Worm (Caenorhabditis elegans) whole organism, young adult: ENCODE measurements around the gene D1086.8.

ENCODE experiments used
- B0261.1 ChIP-seq: sonication (generic microtip); optimal IDR thresholded peaks from 2 replicates; lab custom pipeline; 2016; ENCODE audit warnings: mild to moderate bottlenecking, missing genetic modification characterization, moderate library complexity, missing compliant biosample characterization
- B0336.3 ChIP-seq: fragments of 200-800 bp; sonication (Bioruptor generic); IDR thresholded peaks from 2 replicates; pipeline ENCODE4 v1.3.6; 2022; ENCODE audit warnings: missing genetic modification characterization, missing compliant biosample characterization
- C17E4.6 ChIP-seq: fragments of 200-800 bp; sonication (Bioruptor generic); IDR thresholded peaks from 2 replicates; pipeline ENCODE4 v1.3.6; 2022; ENCODE audit warnings: missing genetic modification reagents, missing genetic modification characterization, missing compliant biosample characterization
- D2030.7 ChIP-seq: fragments of 200-800 bp; sonication (Bioruptor generic); IDR thresholded peaks from 2 replicates; pipeline ENCODE4 v1.3.6; 2022; ENCODE audit warnings: missing genetic modification reagents, missing genetic modification characterization, missing compliant biosample characterization
- F23B12.7 ChIP-seq: sonication (generic microtip); optimal IDR thresholded peaks from 2 replicates; lab custom pipeline; 2017; ENCODE audit warnings: missing genetic modification characterization, mild to moderate bottlenecking, missing compliant biosample characterization, antibody characterized with exemption, moderate library complexity; ENCODE audit not compliant: insufficient read depth
- F33H1.4 ChIP-seq: fragments of 200-800 bp; sonication (Bioruptor generic); IDR thresholded peaks from 2 replicates; pipeline ENCODE4 v1.3.6; 2022; ENCODE audit warnings: missing genetic modification reagents, missing genetic modification characterization, missing compliant biosample characterization
- F37B4.10 ChIP-seq: fragments of 200-800 bp; sonication (Bioruptor generic); IDR thresholded peaks from 2 replicates; pipeline ENCODE4 v1.3.6; 2022; ENCODE audit warnings: missing genetic modification characterization, missing compliant biosample characterization
- F49E8.2 ChIP-seq: sonication (generic microtip); optimal IDR thresholded peaks from 3 replicates; lab custom pipeline; 2017; ENCODE audit warnings: missing genetic modification characterization, mild to moderate bottlenecking, missing compliant biosample characterization, antibody characterized with exemption, moderate library complexity; ENCODE audit not compliant: insufficient read depth
- K12H6.12 ChIP-seq: fragments of 200-800 bp; sonication (Bioruptor generic); optimal IDR thresholded peaks from 2 replicates; lab custom pipeline; 2018; ENCODE audit warnings: mild to moderate bottlenecking, missing genetic modification characterization, missing compliant biosample characterization
- Y53F4B.3 ChIP-seq: fragments of 200-800 bp; sonication (Bioruptor generic); IDR thresholded peaks from 2 replicates; pipeline ENCODE4 v1.3.6; 2022; ENCODE audit warnings: missing genetic modification reagents, missing genetic modification characterization, missing compliant biosample characterization
- Y53G8AR.9 ChIP-seq: fragments of 200-800 bp; sonication (Bioruptor generic); conservative IDR thresholded peaks from 2 replicates; pipeline ENCODE4 v1.3.6; 2022; ENCODE audit warnings: missing genetic modification reagents, missing genetic modification characterization, missing compliant biosample characterization
- athp-1 ChIP-seq: sonication (generic microtip); optimal IDR thresholded peaks from 2 replicates; lab custom pipeline; 2017; ENCODE audit warnings: mild to moderate bottlenecking, missing genetic modification characterization, missing compliant biosample characterization
- attf-3 ChIP-seq: fragments of 200-800 bp; sonication (Bioruptor generic); conservative IDR thresholded peaks from 2 replicates; pipeline ENCODE4 v1.3.6; 2022; ENCODE audit warnings: missing genetic modification reagents, missing genetic modification characterization, missing compliant biosample characterization
- attf-6 ChIP-seq: fragments of 200-800 bp; sonication (Bioruptor generic); IDR thresholded peaks from 2 replicates; pipeline ENCODE4 v1.3.6; 2022; ENCODE audit warnings: missing genetic modification reagents, missing genetic modification characterization, missing compliant biosample characterization
- ccch-3 ChIP-seq: fragments of 200-800 bp; sonication (Bioruptor generic); optimal IDR thresholded peaks from 2 replicates; lab custom pipeline; 2018; ENCODE audit warnings: mild to moderate bottlenecking, missing genetic modification characterization, missing compliant biosample characterization
- ceh-100 ChIP-seq: fragments of 200-800 bp; sonication (Bioruptor generic); IDR thresholded peaks from 2 replicates; pipeline ENCODE4 v1.3.6; 2022; ENCODE audit warnings: missing genetic modification reagents, missing genetic modification characterization, missing compliant biosample characterization
- ceh-91 ChIP-seq: fragments of 200-800 bp; sonication (Bioruptor generic); IDR thresholded peaks from 2 replicates; pipeline ENCODE4 v1.3.6; 2022; ENCODE audit warnings: missing genetic modification reagents, missing genetic modification characterization, missing compliant biosample characterization
- dpff-1 ChIP-seq: sonication (generic microtip); optimal IDR thresholded peaks from 2 replicates; lab custom pipeline; 2017; ENCODE audit warnings: mild to moderate bottlenecking, missing genetic modification characterization, missing compliant biosample characterization
- efl-1 ChIP-seq: fragments of 150-350 bp; optimal IDR thresholded peaks from 2 replicates; lab custom pipeline; 2014; ENCODE audit warnings: missing biosample characterization, missing genetic modification reagents, missing genetic modification characterization
- egl-44 ChIP-seq: fragments of 200-800 bp; sonication (Bioruptor generic); IDR thresholded peaks from 2 replicates; pipeline ENCODE4 v1.3.6; 2022; ENCODE audit warnings: missing genetic modification reagents, missing genetic modification characterization, missing compliant biosample characterization
- egrh-3 ChIP-seq: fragments of 200-800 bp; sonication (Bioruptor generic); IDR thresholded peaks from 2 replicates; pipeline ENCODE4 v1.3.6; 2022; ENCODE audit warnings: missing genetic modification reagents, missing genetic modification characterization, missing compliant biosample characterization
- him-1 ChIP-seq: sonication (generic microtip); optimal IDR thresholded peaks from 2 replicates; lab custom pipeline; 2016; ENCODE audit warnings: missing genotype, missing genetic modification reagents, missing genetic modification characterization, missing compliant biosample characterization
- hmg-1.2 ChIP-seq: fragments of 200-800 bp; sonication (Bioruptor generic); IDR thresholded peaks from 2 replicates; pipeline ENCODE4 v1.3.6; 2022; ENCODE audit warnings: missing genetic modification reagents, missing genetic modification characterization, missing compliant biosample characterization
- lag-1 ChIP-seq: fragments of 200-800 bp; sonication (Bioruptor generic); IDR thresholded peaks from 2 replicates; pipeline ENCODE4 v1.3.6; 2022; ENCODE audit warnings: missing genetic modification reagents, missing genetic modification characterization, missing compliant biosample characterization
- lin-26 ChIP-seq: fragments of 200-800 bp; sonication (Bioruptor generic); IDR thresholded peaks from 2 replicates; pipeline ENCODE4 v1.3.6; 2022; ENCODE audit warnings: missing genetic modification reagents, missing genetic modification characterization, missing compliant biosample characterization
- lin-54 ChIP-seq: fragments of 200-800 bp; sonication (Bioruptor generic); optimal IDR thresholded peaks from 2 replicates; lab custom pipeline; 2018; ENCODE audit warnings: mild to moderate bottlenecking, missing genetic modification characterization, missing compliant biosample characterization
- lsl-1 ChIP-seq: fragments of 200-800 bp; sonication (Bioruptor generic); optimal IDR thresholded peaks from 2 replicates; lab custom pipeline; 2018; ENCODE audit warnings: mild to moderate bottlenecking, missing genetic modification characterization, moderate library complexity, missing compliant biosample characterization
- madf-6 ChIP-seq: fragments of 200-800 bp; sonication (Bioruptor generic); IDR thresholded peaks from 2 replicates; pipeline ENCODE4 v1.3.6; 2022; ENCODE audit warnings: missing genetic modification reagents, missing genetic modification characterization, missing compliant biosample characterization
- madf-8 ChIP-seq: fragments of 200-800 bp; sonication (Bioruptor generic); conservative IDR thresholded peaks from 2 replicates; pipeline ENCODE4 v1.3.6; 2022; ENCODE audit warnings: missing genetic modification reagents, missing genetic modification characterization, missing compliant biosample characterization
- mcd-1 ChIP-seq: fragments of 200-800 bp; sonication (Bioruptor generic); IDR thresholded peaks from 2 replicates; pipeline ENCODE4 v1.3.6; 2022; ENCODE audit warnings: missing genetic modification reagents, missing genetic modification characterization, missing compliant biosample characterization
- pbrm-1 ChIP-seq: fragments of 200-800 bp; sonication (Bioruptor generic); IDR thresholded peaks from 2 replicates; pipeline ENCODE4 v1.3.6; 2022; ENCODE audit warnings: missing genetic modification reagents, missing genetic modification characterization, missing compliant biosample characterization
- rcor-1 ChIP-seq: fragments of 200-800 bp; sonication (Bioruptor generic); IDR thresholded peaks from 2 replicates; pipeline ENCODE4 v1.3.6; 2022; ENCODE audit warnings: missing genetic modification reagents, missing genetic modification characterization, missing compliant biosample characterization
- rec-8 ChIP-seq, 2 experiments: sonication (generic microtip); optimal IDR thresholded peaks; 2 replicates each; lab custom pipeline; 2016; ENCODE audit warnings: mild to moderate bottlenecking in 2 of 2, missing genetic modification characterization in 2 of 2, missing genetic modification reagents in 2 of 2, missing genotype in 2 of 2, missing biosample characterization in 1 of 2, missing compliant biosample characterization in 1 of 2, moderate library complexity in 1 of 2
- repo-1 ChIP-seq: sonication (generic microtip); optimal IDR thresholded peaks from 2 replicates; lab custom pipeline; 2017; ENCODE audit warnings: mild to moderate bottlenecking, missing genetic modification characterization, missing compliant biosample characterization
- snpc-1.1 ChIP-seq: sonication (generic microtip); optimal IDR thresholded peaks from 2 replicates; lab custom pipeline; 2017; ENCODE audit warnings: missing genetic modification characterization, mild to moderate bottlenecking, missing compliant biosample characterization, antibody characterized with exemption, moderate library complexity, missing genotype, missing genetic modification reagents; ENCODE audit not compliant: insufficient read depth
- snpc-4 ChIP-seq, 5 experiments: fragments of 150-350 bp in 1 of 5; sonication (generic microtip) in 4 of 5; optimal IDR thresholded peaks; 2 replicates each; lab custom pipeline; 2014 to 2018; ENCODE audit warnings: missing genetic modification characterization in 5 of 5, missing biosample characterization in 3 of 5, antibody characterized with exemption in 2 of 5, mild to moderate bottlenecking in 2 of 5, missing compliant biosample characterization in 2 of 5, missing genotype in 2 of 5, moderate library complexity in 2 of 5, missing genetic modification reagents in 1 of 5
- sptf-2 ChIP-seq: fragments of 200-800 bp; sonication (Bioruptor generic); optimal IDR thresholded peaks from 2 replicates; lab custom pipeline; 2018; ENCODE audit warnings: mild to moderate bottlenecking, missing genetic modification characterization, missing compliant biosample characterization
- unc-130 ChIP-seq: sonication (generic microtip); optimal IDR thresholded peaks from 2 replicates; lab custom pipeline; 2016; ENCODE audit warnings: missing genetic modification reagents, missing genetic modification characterization, missing compliant biosample characterization
- xnd-1 ChIP-seq: sonication (generic microtip); optimal IDR thresholded peaks from 2 replicates; lab custom pipeline; 2016; ENCODE audit warnings: missing genotype, missing genetic modification reagents, missing genetic modification characterization, missing compliant biosample characterization
- ztf-18 ChIP-seq: sonication (generic microtip); optimal IDR thresholded peaks from 2 replicates; lab custom pipeline; 2016; ENCODE audit warnings: missing genotype, mild to moderate bottlenecking, missing genetic modification characterization, missing compliant biosample characterization
- ztf-22 ChIP-seq: fragments of 200-800 bp; sonication (Bioruptor generic); optimal IDR thresholded peaks from 2 replicates; lab custom pipeline; 2018; ENCODE audit warnings: mild to moderate bottlenecking, missing genetic modification characterization, moderate library complexity, missing compliant biosample characterization
- ztf-28 ChIP-seq: fragments of 200-800 bp; sonication (Bioruptor generic); IDR thresholded peaks from 2 replicates; pipeline ENCODE4 v1.3.6; 2022; ENCODE audit warnings: missing genetic modification reagents, missing genetic modification characterization, missing compliant biosample characterization

Gene D1086.8

DNA sequence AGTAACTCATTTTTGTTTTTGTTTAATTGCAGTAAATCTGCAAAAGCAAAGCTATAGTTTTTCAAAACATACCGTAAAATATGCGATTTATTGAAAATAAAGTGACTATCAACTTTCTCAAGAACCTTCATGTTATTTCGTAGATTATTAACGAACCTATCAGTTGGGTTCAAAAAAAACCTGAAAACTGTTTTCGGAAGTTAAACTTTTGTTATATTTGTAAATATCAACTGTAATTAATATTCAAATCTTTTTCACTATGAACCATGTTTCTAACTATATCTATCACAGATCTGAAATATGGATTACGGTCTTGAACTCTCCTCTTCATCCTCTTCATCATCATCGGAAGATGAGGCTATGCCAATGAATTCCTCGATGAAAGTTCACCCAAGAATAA, 5.9 kb upstream of the D1086.8 start, which contains the start of gene D1086.19 (continued):
- TF ChIP-seq him-1 (tag; lab: Kevin White, UChicago) = no peak

- TF ChIP-seq snpc-4 (GFP tag; optimal IDR thresholded peaks at IDR 0.05; lab: Kevin White, UChicago) (no peak), snpc-4 (tag; optimal IDR thresholded peaks at IDR 0.05; lab: Kevin White, UChicago) (peak in 1 of 4 experiments; percentile 30), Y53G8AR.9 (no peak), attf-6 (GFP tag; lab: Robert Waterston, UW) (no peak), snpc-1.1 (peak; percentile 37), athp-1 (tag; lab: Kevin White, UChicago) (no peak), rec-8 (tag; optimal IDR thresholded peaks at IDR 0.05; lab: Kevin White, UChicago) (no peak), C17E4.6 (GFP tag; lab: Robert Waterston, UW) (no peak), ceh-91 (no peak), lsl-1 (GFP tag; lab: Kevin White, UChicago) (peak; percentile 89), ccch-3 (no peak), F33H1.4 (peak; percentile 79), madf-6 (GFP tag; lab: Robert Waterston, UW) (peak; percentile 86), lag-1 (no peak), madf-8 (GFP tag; lab: Robert Waterston, UW) (peak; percentile 88)
These were observed 3.5 kb upstream of the D1086.8 start, which contains the start of the genes D1086.5 and him-5 for ce11 chrV:14090309-14090967. D1086.5 (minus strand) TSS chrV:14090359. him-5 (plus strand) TSS chrV:14090426.

- TF ChIP-seq ztf-28 (GFP tag; lab: Robert Waterston, UW) (no peak), D2030.7 (GFP tag; lab: Robert Waterston, UW) (peak; percentile 84), F23B12.7 (tag; lab: Kevin White, UChicago) (peak; percentile 26), K12H6.12 (peak; percentile 15), Y53F4B.3 (GFP tag; lab: Robert Waterston, UW) (peak; percentile 21; the same call in 1 of the 2 replicates), madf-6 (GFP tag; lab: Robert Waterston, UW) (peak; percentile 88), unc-130 (GFP tag; lab: Kevin White, UChicago) (peak; percentile 59), mcd-1 (GFP tag; lab: Robert Waterston, UW) (peak; percentile 67), repo-1 (tag; lab: Kevin White, UChicago) (peak; percentile 52), Y53G8AR.9 (0 out of 2 replicates have a peak, but pooled peaks have one; percentile 69), pbrm-1 (GFP tag; lab: Robert Waterston, UW) (peak; percentile 95), efl-1 (peak; percentile 21), rcor-1 (GFP tag; lab: Robert Waterston, UW) (peak; percentile 62), egrh-3 (no peak), sptf-2 (no peak), dpff-1 (no peak), xnd-1 (peak; percentile 49), F49E8.2 (tag; lab: Kevin White, UChicago) (peak; percentile 76), B0261.1 (tag; lab: Kevin White, UChicago) (peak; percentile 5), ztf-22 (GFP tag; lab: Kevin White, UChicago) (no peak), lin-26 (GFP tag; lab: Robert Waterston, UW) (0 out of 2 replicates have a peak, but pooled peaks have one; percentile 54), lin-54 (GFP tag; lab: Kevin White, UChicago) (peak; percentile 63), ceh-100 (peak; percentile 67), attf-3 (GFP tag; lab: Robert Waterston, UW) (peak; percentile 32; the same call in 1 of the 2 replicates), rec-8 (tag; optimal IDR thresholded peaks at IDR 0.05; lab: Kevin White, UChicago) (peak; percentile 16 to 38), B0336.3 (GFP tag; lab: Robert Waterston, UW) (peak; percentile 73), F33H1.4 (peak; percentile 69), hmg-1.2 (peak; percentile 97), snpc-4 (GFP tag; optimal IDR thresholded peaks at IDR 0.05; lab: Kevin White, UChicago) (peak; percentile 97), snpc-4 (tag; optimal IDR thresholded peaks at IDR 0.05; lab: Kevin White, UChicago) (peak; percentile 95 to 99 (median 97)), egl-44 (GFP tag; lab: Robert Waterston, UW) (0 out of 2 replicates have a peak, but pooled peaks have one; percentile 11), ztf-18 (tag; lab: Kevin White, UChicago) (peak; percentile 35), F37B4.10 (no peak), lsl-1 (GFP tag; lab: Kevin White, UChicago) (peak; percentile 73)
These were observed 1.5 kb upstream of the D1086.8 start, which contains the start of gene D1086.3 for ce11 chrV:14092403-14092802. D1086.3 (plus strand) TSS chrV:14092792.
